Fruit fly (Drosophila melanogaster): ENCODE results near the gene Rev1.

DNA sequence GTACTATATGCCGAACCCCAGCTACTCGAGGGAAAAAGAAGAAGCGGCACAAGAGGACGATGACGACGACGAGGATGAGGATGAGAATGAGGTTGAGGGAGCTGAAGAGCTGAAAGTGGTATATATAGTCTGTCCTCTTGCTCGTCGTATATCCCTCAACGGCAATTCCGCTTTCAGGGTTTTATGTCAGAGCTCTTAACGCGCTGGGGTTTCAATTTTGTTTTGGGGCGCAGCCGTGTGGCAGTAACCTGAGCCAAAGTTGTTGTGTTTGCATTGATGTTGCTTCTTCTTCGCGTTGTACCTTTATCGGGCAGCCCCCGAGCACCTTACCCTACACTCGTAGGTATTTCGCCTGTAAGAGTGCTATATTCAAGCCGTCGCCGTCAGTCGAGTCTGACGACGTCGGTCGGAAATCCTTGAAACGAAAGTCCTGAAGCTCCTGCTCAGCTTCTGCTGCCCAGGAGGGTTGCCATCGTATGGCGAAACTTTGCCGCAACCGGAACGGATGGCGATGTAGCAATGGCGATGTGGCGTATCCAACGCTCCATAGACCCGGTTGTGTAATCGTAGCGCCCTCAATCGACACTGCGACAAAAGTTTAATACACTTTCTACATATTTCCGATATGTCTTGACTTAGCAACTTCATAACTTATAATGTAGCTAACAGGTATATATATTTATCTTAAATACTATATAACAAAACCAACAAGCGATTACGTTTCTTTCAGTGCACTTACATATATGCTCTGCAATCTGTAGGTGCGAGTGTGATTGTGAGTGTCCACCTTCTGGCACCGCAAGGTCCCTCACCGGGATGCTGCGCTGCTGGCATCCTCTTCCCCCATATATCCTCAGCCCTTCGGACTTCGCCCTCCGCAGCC is 50.7 kb downstream of the Rev1 start:
- TF ChIP-seq CG7045 (GFP tag; optimal IDR thresholded peaks at IDR 0.05) = no peak
- TF ChIP-seq CG14711 (tag; optimal IDR thresholded peaks at IDR 0.05) = no peak
- TF ChIP-seq Mnt (GFP tag; optimal IDR thresholded peaks at IDR 0.05) = no peak
- TF ChIP-seq bab1 (GFP tag; optimal IDR thresholded peaks at IDR 0.05) = no peak
- no peak for TF ChIP-seq Clk (GFP tag; optimal IDR thresholded peaks at IDR 0.05)
- no peak for TF ChIP-seq Hr96 (GFP tag; optimal IDR thresholded peaks at IDR 0.05)
- no peak for TF ChIP-seq ovo (GFP tag; optimal IDR thresholded peaks at IDR 0.05)
- TF ChIP-seq CG5204 (GFP tag; optimal IDR thresholded peaks at IDR 0.05) = no peak
- TF ChIP-seq CG11617 (GFP tag; optimal IDR thresholded peaks at IDR 0.05) = no peak
- TF ChIP-seq cic (GFP tag; optimal IDR thresholded peaks at IDR 0.05) = no peak

Data from whole organism, adult.